Worm (Caenorhabditis elegans): ENCODE results near the gene emb-9.

The emb-9 gene

ce11 chrIII:9288540-9288939 lies 55.7 kb downstream of the emb-9 start:
- no peak for TF ChIP-seq elt-1 (tag; optimal IDR thresholded peaks at IDR 0.05; ENCODE audit: borderline replicate concordance, insufficient read depth)
- TF ChIP-seq snpc-4 (tag; optimal IDR thresholded peaks at IDR 0.05), result no peak
- TF ChIP-seq pha-4 (tag; optimal IDR thresholded peaks at IDR 0.05), result no peak
- TF ChIP-seq sem-2 (GFP tag; optimal IDR thresholded peaks at IDR 0.05), result no peak
- TF ChIP-seq nhr-76 (tag; optimal IDR thresholded peaks at IDR 0.05), result no peak
